Worm (Caenorhabditis elegans) whole organism, L3 larva: ENCODE measurements around the gene pqn-48.

Experiments
- ama-1 ChIP-seq: fragments of 150-350 bp; optimal IDR thresholded peaks from 2 replicates; lab custom pipeline; 2018
- daf-12 ChIP-seq: fragments of 150-350 bp; optimal IDR thresholded peaks from 2 replicates; lab custom pipeline; 2014; ENCODE audit warnings: missing biosample characterization, missing genetic modification reagents, missing genetic modification characterization
- elt-1 ChIP-seq: fragments of 150-350 bp; optimal IDR thresholded peaks from 2 replicates; lab custom pipeline; 2014; ENCODE audit warnings: missing biosample characterization, missing genetic modification characterization
- nhr-237 ChIP-seq: fragments of 150-350 bp; optimal IDR thresholded peaks from 2 replicates; lab custom pipeline; 2014; ENCODE audit warnings: missing biosample characterization, missing genetic modification characterization
- ztf-4 ChIP-seq: fragments of 150-350 bp; optimal IDR thresholded peaks from 2 replicates; lab custom pipeline; 2014; ENCODE audit warnings: missing biosample characterization, missing genetic modification characterization

DNA sequence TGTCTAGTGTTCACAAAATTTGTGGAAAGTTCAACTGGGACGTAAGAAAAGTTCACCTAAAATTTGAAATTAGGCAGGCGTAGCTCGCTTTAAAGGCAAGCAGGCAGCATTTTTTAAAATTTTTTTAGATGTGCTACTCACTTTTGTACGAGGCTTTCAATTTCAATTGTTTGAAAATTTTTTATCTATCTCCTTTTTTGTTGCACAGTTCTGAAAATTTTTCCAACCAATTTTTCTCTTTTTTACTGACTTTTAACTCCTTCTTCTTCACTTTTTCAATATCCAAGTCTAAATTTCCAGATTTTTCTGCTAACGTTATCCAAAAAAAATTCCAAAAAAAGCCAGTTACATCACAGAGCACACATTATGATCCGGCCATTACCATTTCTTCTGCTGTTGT is 28.6 kb downstream of the pqn-48 start, which contains the start of gene W06A11.1:
- TF ChIP-seq daf-12 (tag; lab: Kevin White, UChicago) (no peak), elt-1 (tag; lab: Kevin White, UChicago) (no peak), ama-1 (lab: Kevin White, UChicago) (no peak), ztf-4 (tag; lab: Kevin White, UChicago) (no peak), nhr-237 (tag; lab: Kevin White, UChicago) (no peak)
